Worm (Caenorhabditis elegans) whole organism, mixed stage, embryonic: ENCODE measurements around the gene K02E7.7.

Experiments used
- M03D4.4 ChIP-seq: sonication (generic microtip); optimal IDR thresholded peaks from 2 replicates; lab custom pipeline; 2017; ENCODE audit warnings: mild to moderate bottlenecking, missing genetic modification characterization, missing compliant biosample characterization
- blmp-1 ChIP-seq: fragments of 150-350 bp; optimal IDR thresholded peaks from 2 replicates; lab custom pipeline; 2014; ENCODE audit warnings: missing biosample characterization, missing genetic modification characterization
- ceh-39 ChIP-seq: fragments of 150-350 bp; optimal IDR thresholded peaks from 2 replicates; lab custom pipeline; 2014; ENCODE audit warnings: missing biosample characterization, missing genetic modification characterization
- ceh-43 ChIP-seq: fragments of 200-800 bp; sonication (Bioruptor generic); optimal IDR thresholded peaks from 2 replicates; lab custom pipeline; 2018; ENCODE audit warnings: mild to moderate bottlenecking, missing genetic modification characterization, moderate library complexity, missing compliant biosample characterization
- ceh-83 ChIP-seq: fragments of 200-800 bp; sonication (Bioruptor generic); optimal IDR thresholded peaks from 2 replicates; lab custom pipeline; 2018; ENCODE audit warnings: mild to moderate bottlenecking, missing genetic modification characterization, missing compliant biosample characterization
- ces-1 ChIP-seq: fragments of 150-350 bp; optimal IDR thresholded peaks from 2 replicates; lab custom pipeline; 2014; ENCODE audit warnings: missing biosample characterization, missing genetic modification reagents, missing genetic modification characterization
- cnd-1 ChIP-seq: fragments of 200-800 bp; sonication (Bioruptor generic); optimal IDR thresholded peaks from 2 replicates; lab custom pipeline; 2018; ENCODE audit warnings: mild to moderate bottlenecking, missing genetic modification characterization, missing compliant biosample characterization
- drap-1 ChIP-seq: fragments of 200-800 bp; sonication (Bioruptor generic); optimal IDR thresholded peaks from 3 replicates; lab custom pipeline; 2018; ENCODE audit warnings: mild to moderate bottlenecking, missing genetic modification characterization, missing compliant biosample characterization
- elt-1 ChIP-seq: sonication (generic microtip); optimal IDR thresholded peaks from 2 replicates; lab custom pipeline; 2017; ENCODE audit warnings: missing genetic modification characterization, mild to moderate bottlenecking, missing compliant biosample characterization, antibody characterized with exemption, moderate library complexity, borderline replicate concordance; ENCODE audit not compliant: insufficient read depth
- elt-3 ChIP-seq: fragments of 150-350 bp; optimal IDR thresholded peaks from 2 replicates; lab custom pipeline; 2014; ENCODE audit warnings: missing biosample characterization, missing genetic modification characterization
- flh-1 ChIP-seq: fragments of 200-800 bp; sonication (Bioruptor generic); optimal IDR thresholded peaks from 2 replicates; lab custom pipeline; 2018; ENCODE audit warnings: mild to moderate bottlenecking, missing genetic modification characterization, moderate library complexity, missing compliant biosample characterization
- ham-2 ChIP-seq: fragments of 200-800 bp; sonication (Bioruptor generic); optimal IDR thresholded peaks from 2 replicates; lab custom pipeline; 2018; ENCODE audit warnings: mild to moderate bottlenecking, missing genetic modification characterization, missing compliant biosample characterization
- hlh-1 ChIP-seq: fragments of 150-350 bp; optimal IDR thresholded peaks from 2 replicates; lab custom pipeline; 2014; ENCODE audit warnings: missing biosample characterization, missing genetic modification reagents, missing genetic modification characterization
- lin-13 ChIP-seq: fragments of 150-350 bp; optimal IDR thresholded peaks from 2 replicates; lab custom pipeline; 2014; ENCODE audit warnings: missing biosample characterization, missing genetic modification characterization
- lin-32 ChIP-seq: fragments of 200-800 bp; sonication (Bioruptor generic); optimal IDR thresholded peaks from 2 replicates; lab custom pipeline; 2018; ENCODE audit warnings: mild to moderate bottlenecking, missing genetic modification characterization, missing compliant biosample characterization
- lsy-2 ChIP-seq: fragments of 150-350 bp; optimal IDR thresholded peaks from 2 replicates; lab custom pipeline; 2014; ENCODE audit warnings: missing biosample characterization, missing genetic modification characterization
- mls-2 ChIP-seq: sonication (generic microtip); optimal IDR thresholded peaks from 2 replicates; lab custom pipeline; 2016; ENCODE audit warnings: mild to moderate bottlenecking, missing genetic modification characterization, moderate library complexity, missing compliant biosample characterization
- nhr-12 ChIP-seq: fragments of 150-350 bp; optimal IDR thresholded peaks from 2 replicates; lab custom pipeline; 2014; ENCODE audit warnings: missing biosample characterization, missing genetic modification characterization
- nhr-2 ChIP-seq: fragments of 150-350 bp; optimal IDR thresholded peaks from 2 replicates; lab custom pipeline; 2014; ENCODE audit warnings: missing biosample characterization, missing genetic modification characterization
- nhr-237 ChIP-seq: fragments of 150-350 bp; optimal IDR thresholded peaks from 2 replicates; lab custom pipeline; 2014; ENCODE audit warnings: missing biosample characterization, missing genetic modification characterization
- nhr-28 ChIP-seq: fragments of 150-350 bp; optimal IDR thresholded peaks from 2 replicates; lab custom pipeline; 2014; ENCODE audit warnings: missing biosample characterization, missing genetic modification characterization
- nhr-76 ChIP-seq: sonication (generic microtip); optimal IDR thresholded peaks from 2 replicates; lab custom pipeline; 2017; ENCODE audit warnings: missing biosample characterization, missing genetic modification characterization
- pha-4 ChIP-seq: fragments of 150-350 bp; optimal IDR thresholded peaks from 2 replicates; lab custom pipeline; 2018; ENCODE audit warnings: missing biosample characterization, missing genetic modification reagents, missing genetic modification characterization
- sem-2 ChIP-seq: fragments of 200-800 bp; sonication (Bioruptor generic); optimal IDR thresholded peaks from 2 replicates; lab custom pipeline; 2018; ENCODE audit warnings: mild to moderate bottlenecking, missing genetic modification characterization, missing compliant biosample characterization
- snpc-4 ChIP-seq: fragments of 150-350 bp; optimal IDR thresholded peaks from 2 replicates; lab custom pipeline; 2014; ENCODE audit warnings: missing biosample characterization, missing genetic modification characterization
- sptf-1 ChIP-seq: sonication (generic microtip); optimal IDR thresholded peaks from 2 replicates; lab custom pipeline; 2017; ENCODE audit warnings: mild to moderate bottlenecking, missing genetic modification characterization, moderate library complexity, missing compliant biosample characterization
- tbx-8 ChIP-seq: fragments of 200-800 bp; sonication (Bioruptor generic); optimal IDR thresholded peaks from 2 replicates; lab custom pipeline; 2018; ENCODE audit warnings: mild to moderate bottlenecking, missing genetic modification characterization, moderate library complexity, missing compliant biosample characterization
- unc-120 ChIP-seq: sonication (generic microtip); optimal IDR thresholded peaks from 2 replicates; lab custom pipeline; 2017; ENCODE audit warnings: missing genetic modification characterization, missing compliant biosample characterization; ENCODE audit not compliant: poor library complexity, severe bottlenecking
- unc-39 ChIP-seq: fragments of 150-350 bp; optimal IDR thresholded peaks from 2 replicates; lab custom pipeline; 2014; ENCODE audit warnings: missing biosample characterization, missing genetic modification characterization
- zip-8 ChIP-seq: fragments of 150-350 bp; optimal IDR thresholded peaks from 2 replicates; lab custom pipeline; 2014; ENCODE audit warnings: missing biosample characterization, missing genetic modification characterization
- ztf-11 ChIP-seq: fragments of 150-350 bp; optimal IDR thresholded peaks from 2 replicates; lab custom pipeline; 2014; ENCODE audit warnings: missing biosample characterization, missing genetic modification characterization

Gene K02E7.7

DNA sequence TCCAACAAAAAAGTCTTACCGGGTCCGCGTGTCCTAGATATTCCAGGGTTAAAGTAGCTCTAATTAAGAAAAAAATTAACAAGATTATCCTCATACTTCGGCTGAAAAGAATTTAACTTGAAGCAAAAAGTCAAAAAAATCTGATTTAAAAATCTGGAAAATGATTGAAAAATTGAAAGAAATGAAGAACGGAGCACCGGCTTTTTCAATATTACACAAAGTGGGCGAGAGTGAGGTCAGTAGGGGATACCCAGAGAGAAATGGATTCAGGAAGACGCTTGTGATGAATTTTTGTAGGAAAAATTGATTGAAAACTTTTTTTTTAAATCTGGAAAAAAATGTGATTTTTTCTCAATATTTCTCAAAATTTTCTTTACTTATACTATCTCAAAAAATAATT lies 45.9 kb downstream of the K02E7.7 start, which contains the start of gene pho-14:
TSS of gene pho-14 (minus strand) at position 101 of the 400 bp plus-strand sequence.
- TF ChIP-seq snpc-4 (no peak), lin-13 (no peak), flh-1 (GFP tag; lab: Kevin White, UChicago) (no peak), mls-2 (no peak), ceh-43 (no peak), zip-8 (tag; lab: Kevin White, UChicago) (no peak), unc-120 (tag; lab: Kevin White, UChicago) (no peak), nhr-2 (tag; lab: Kevin White, UChicago) (no peak)

DNA sequence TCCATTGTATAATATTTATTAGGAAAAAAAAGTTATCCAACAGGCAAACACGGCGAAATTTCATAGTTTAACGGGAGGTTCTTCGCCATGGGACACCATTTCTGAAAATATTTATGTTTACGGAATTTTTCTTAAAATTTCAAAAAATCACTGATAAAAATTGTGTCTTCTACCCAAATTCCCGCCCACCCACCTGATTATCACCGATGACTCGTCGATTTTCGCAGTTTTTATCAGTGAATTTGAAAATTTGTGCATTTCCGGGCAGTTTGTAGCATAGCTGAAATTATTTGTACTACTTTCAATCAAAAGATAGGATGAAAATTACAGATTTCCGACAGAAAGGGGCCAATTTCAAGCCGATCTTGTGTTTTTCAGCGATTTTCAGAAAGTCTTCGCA lies 46.6 kb downstream of the K02E7.7 start:
- no peak for TF ChIP-seq nhr-76
- TF ChIP-seq elt-3 (tag; lab: Kevin White, UChicago), result no peak
- TF ChIP-seq nhr-237 (tag; lab: Kevin White, UChicago), result no peak
- no peak for TF ChIP-seq elt-1 (tag; lab: Kevin White, UChicago)
- no peak for TF ChIP-seq blmp-1 (tag; lab: Kevin White, UChicago)
- no peak for TF ChIP-seq snpc-4
- no peak for TF ChIP-seq pha-4 (tag; lab: Kevin White, UChicago)
- no peak for TF ChIP-seq lin-32
- TF ChIP-seq drap-1 (GFP tag; lab: Kevin White, UChicago), result no peak
- TF ChIP-seq M03D4.4, result no peak
- TF ChIP-seq lin-13, result no peak
- no peak for TF ChIP-seq ham-2 (GFP tag; lab: Kevin White, UChicago)
- no peak for TF ChIP-seq ces-1 (GFP tag; lab: Kevin White, UChicago)
- TF ChIP-seq lsy-2 (tag; lab: Kevin White, UChicago), result no peak
- TF ChIP-seq sptf-1 (tag; lab: Kevin White, UChicago), result no peak
- TF ChIP-seq unc-120 (tag; lab: Kevin White, UChicago), result no peak
- TF ChIP-seq hlh-1 (tag; lab: Kevin White, UChicago), result no peak
- no peak for TF ChIP-seq zip-8 (tag; lab: Kevin White, UChicago)
- TF ChIP-seq cnd-1, result no peak
- no peak for TF ChIP-seq nhr-28

DNA sequence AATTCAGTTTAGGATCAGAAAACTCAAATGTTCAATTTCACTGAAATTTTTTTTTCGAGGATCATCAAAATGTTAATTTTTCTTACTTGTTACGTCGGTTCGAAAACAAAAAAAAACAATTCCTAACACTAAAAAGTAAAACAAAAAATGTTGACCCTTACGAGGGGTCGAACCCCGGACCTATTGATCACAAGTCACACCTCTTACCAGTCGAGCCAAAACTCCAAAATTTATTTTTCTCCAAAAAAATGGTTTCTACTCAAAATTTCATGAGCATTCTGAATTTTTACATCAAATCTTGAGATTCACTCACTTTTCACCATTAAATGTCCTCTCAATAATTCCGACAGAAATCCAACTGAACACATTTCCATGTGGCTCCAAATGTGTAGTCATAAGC lies 47.4 kb downstream of the K02E7.7 start:
- TF ChIP-seq unc-39 (tag; lab: Kevin White, UChicago) (no peak), ceh-43 (no peak), nhr-12 (tag; lab: Kevin White, UChicago) (no peak), elt-1 (tag; lab: Kevin White, UChicago) (no peak), cnd-1 (no peak), ceh-83 (no peak), hlh-1 (tag; lab: Kevin White, UChicago) (no peak), blmp-1 (tag; lab: Kevin White, UChicago) (no peak), pha-4 (tag; lab: Kevin White, UChicago) (no peak), nhr-237 (tag; lab: Kevin White, UChicago) (no peak), nhr-76 (no peak), ces-1 (GFP tag; lab: Kevin White, UChicago) (no peak), unc-120 (tag; lab: Kevin White, UChicago) (no peak), nhr-2 (tag; lab: Kevin White, UChicago) (no peak), ham-2 (GFP tag; lab: Kevin White, UChicago) (no peak)

DNA sequence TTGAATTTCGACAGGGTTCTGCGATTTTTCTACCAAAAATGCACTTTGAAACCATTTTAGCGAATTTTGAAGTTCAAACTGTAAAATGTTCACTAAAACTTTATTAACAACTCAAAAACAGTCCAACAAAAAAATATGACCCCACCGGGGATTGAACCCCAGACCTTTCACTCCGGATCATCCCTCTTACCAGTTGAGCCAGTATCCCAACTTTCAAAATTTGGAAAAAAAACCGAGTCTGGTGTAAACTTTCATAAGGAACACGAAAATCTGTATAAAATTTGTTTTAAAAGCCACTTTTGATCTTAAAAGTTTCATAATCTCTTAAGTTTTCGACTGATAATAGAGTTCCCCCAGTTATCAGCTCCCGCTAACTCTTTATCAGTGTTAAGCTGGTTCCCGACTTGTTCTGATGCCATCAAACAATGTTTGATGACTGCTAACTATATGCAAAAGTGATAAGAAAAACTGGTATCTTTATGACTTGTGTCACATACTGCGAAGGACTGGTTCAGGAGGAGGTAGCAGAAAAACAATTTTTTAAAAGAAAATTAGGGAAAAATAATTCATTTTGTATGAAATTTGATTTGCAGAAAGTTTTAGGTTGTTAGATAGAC lies 48.8 kb downstream of the K02E7.7 start:
- no peak for TF ChIP-seq ztf-11
- TF ChIP-seq ceh-39 (tag; lab: Kevin White, UChicago), result no peak
- no peak for TF ChIP-seq mls-2
- TF ChIP-seq zip-8 (tag; lab: Kevin White, UChicago), result no peak
- no peak for TF ChIP-seq blmp-1 (tag; lab: Kevin White, UChicago)
- TF ChIP-seq nhr-237 (tag; lab: Kevin White, UChicago), result no peak
- TF ChIP-seq tbx-8 (GFP tag; lab: Kevin White, UChicago), result no peak
- TF ChIP-seq M03D4.4, result no peak
- no peak for TF ChIP-seq nhr-2 (tag; lab: Kevin White, UChicago)
- TF ChIP-seq snpc-4, result no peak
- TF ChIP-seq hlh-1 (tag; lab: Kevin White, UChicago), result no peak
- TF ChIP-seq cnd-1, result no peak
- TF ChIP-seq lin-13, result no peak
- TF ChIP-seq sem-2 (GFP tag; lab: Kevin White, UChicago), result no peak
- no peak for TF ChIP-seq flh-1 (GFP tag; lab: Kevin White, UChicago)
- TF ChIP-seq elt-1 (tag; lab: Kevin White, UChicago), result no peak
- no peak for TF ChIP-seq sptf-1 (tag; lab: Kevin White, UChicago)
- TF ChIP-seq ceh-43, result no peak
- TF ChIP-seq elt-3 (tag; lab: Kevin White, UChicago), result no peak
- no peak for TF ChIP-seq nhr-76
